Fruit fly (Drosophila melanogaster) whole organism, embryonic: ENCODE results near the gene Arpc3A.

Experiments
- Adf1 ChIP-seq: fragments of 200-800 bp; sonication (Bioruptor generic); IDR thresholded peaks from 2 replicates; pipeline ENCODE4 v1.3.6; 2022; ENCODE audit warnings: missing biosample characterization, missing genetic modification characterization
- Aef1 ChIP-seq: fragments of 200-800 bp; sonication (Bioruptor generic); IDR thresholded peaks from 3 replicates; pipeline ENCODE4 v1.3.6; 2022; ENCODE audit warnings: missing biosample characterization, missing genetic modification characterization
- C15 ChIP-seq: fragments of 200-800 bp; sonication (Bioruptor generic); IDR thresholded peaks from 3 replicates; pipeline ENCODE4 v1.3.6; 2022; ENCODE audit warnings: missing biosample characterization, missing genetic modification characterization
- CG11560 ChIP-seq: fragments of 200-800 bp; sonication (Bioruptor generic); IDR thresholded peaks from 3 replicates; pipeline ENCODE4 v1.3.6; 2022; ENCODE audit warnings: missing biosample characterization, missing genetic modification characterization
- CG15514 ChIP-seq: fragments of 200-800 bp; sonication (Bioruptor generic); optimal IDR thresholded peaks from 3 replicates; lab custom pipeline; 2017; ENCODE audit warnings: missing biosample characterization, missing genetic modification characterization, mild to moderate bottlenecking, moderate library complexity, missing genetic modification reagents
- CG15601 ChIP-seq: fragments of 200-800 bp; sonication (Bioruptor generic); optimal IDR thresholded peaks from 3 replicates; lab custom pipeline; 2019; ENCODE audit warnings: missing biosample characterization, mild to moderate bottlenecking, missing genetic modification characterization, moderate library complexity
- CG17361 ChIP-seq: fragments of 200-800 bp; sonication (Bioruptor generic); IDR thresholded peaks from 3 replicates; pipeline ENCODE4 v1.3.6; 2022; ENCODE audit warnings: missing biosample characterization, missing genetic modification characterization
- CG17802 ChIP-seq: fragments of 200-800 bp; sonication (Bioruptor generic); optimal IDR thresholded peaks from 2 replicates; lab custom pipeline; 2018; ENCODE audit warnings: missing biosample characterization, mild to moderate bottlenecking, missing genetic modification characterization, moderate library complexity
- CG18619 ChIP-seq: fragments of 200-800 bp; sonication (Bioruptor generic); optimal IDR thresholded peaks from 3 replicates; lab custom pipeline; 2017; ENCODE audit warnings: missing biosample characterization, mild to moderate bottlenecking, missing genetic modification characterization
- CG3065 ChIP-seq: fragments of 200-800 bp; sonication (Bioruptor generic); optimal IDR thresholded peaks from 2 replicates; lab custom pipeline; 2016; ENCODE audit warnings: missing biosample characterization, missing genetic modification characterization
- CG31441 ChIP-seq: fragments of 200-800 bp; sonication (Bioruptor generic); IDR thresholded peaks from 2 replicates; pipeline ENCODE4 v1.3.6; 2022; ENCODE audit warnings: missing biosample characterization, missing genetic modification characterization
- CG3838 ChIP-seq: fragments of 200-800 bp; sonication (Bioruptor generic); optimal IDR thresholded peaks from 3 replicates; lab custom pipeline; 2016; ENCODE audit warnings: missing biosample characterization, missing genetic modification characterization
- CG4404 ChIP-seq: fragments of 200-800 bp; sonication (Bioruptor generic); IDR thresholded peaks from 2 replicates; pipeline ENCODE4 v1.3.6; 2022; ENCODE audit warnings: missing biosample characterization, missing genetic modification characterization
- CG4854 ChIP-seq: fragments of 200-800 bp; sonication (Bioruptor generic); optimal IDR thresholded peaks from 2 replicates; lab custom pipeline; 2016; ENCODE audit warnings: missing biosample characterization, missing genetic modification characterization, inconsistent platforms
- CG6272 ChIP-seq: fragments of 200-800 bp; sonication (Bioruptor generic); IDR thresholded peaks from 2 replicates; pipeline ENCODE4 v1.3.6; 2022; ENCODE audit warnings: missing biosample characterization, missing genetic modification characterization
- Doc3 ChIP-seq: fragments of 200-800 bp; sonication (Bioruptor generic); IDR thresholded peaks from 3 replicates; pipeline ENCODE4 v1.3.6; 2022; ENCODE audit warnings: missing biosample characterization, missing genetic modification characterization; ENCODE audit not compliant: partially characterized antibody
- Fer1 ChIP-seq: fragments of 200-800 bp; sonication (Bioruptor generic); optimal IDR thresholded peaks from 2 replicates; lab custom pipeline; 2017; ENCODE audit warnings: missing biosample characterization, mild to moderate bottlenecking, missing genetic modification characterization
- Fer2 ChIP-seq: fragments of 200-800 bp; sonication (Bioruptor generic); optimal IDR thresholded peaks from 2 replicates; lab custom pipeline; 2018; ENCODE audit warnings: missing biosample characterization, mild to moderate bottlenecking, missing genetic modification characterization, moderate library complexity
- Lhr ChIP-seq: fragments of 200-800 bp; sonication (Bioruptor generic); optimal IDR thresholded peaks from 3 replicates; lab custom pipeline; 2017; ENCODE audit warnings: mild to moderate bottlenecking, missing biosample characterization, missing genetic modification reagents, missing genetic modification characterization
- Lpt ChIP-seq: fragments of >200 bp; optimal IDR thresholded peaks from 2 replicates; lab custom pipeline; 2018; ENCODE audit warnings: missing biosample characterization, missing genetic modification characterization
- Max ChIP-seq: fragments of 200-800 bp; sonication (Bioruptor generic); optimal IDR thresholded peaks from 2 replicates; lab custom pipeline; 2016; ENCODE audit warnings: missing biosample characterization, mild to moderate bottlenecking, missing genetic modification characterization
- Optix ChIP-seq: fragments of 200-800 bp; sonication (Bioruptor generic); IDR thresholded peaks from 3 replicates; pipeline ENCODE4 v1.3.6; 2022; ENCODE audit warnings: missing biosample characterization, missing genetic modification characterization
- Pdp1 ChIP-seq, 2 experiments: fragments of 200-800 bp; sonication (Bioruptor generic); optimal IDR thresholded peaks; 3 replicates each; lab custom pipeline; 2016; ENCODE audit warnings: missing biosample characterization in 2 of 2, missing genetic modification characterization in 2 of 2, mild to moderate bottlenecking in 1 of 2, moderate library complexity in 1 of 2
- Vsx1 ChIP-seq: fragments of 200-800 bp; sonication (Bioruptor generic); optimal IDR thresholded peaks from 2 replicates; lab custom pipeline; 2017; ENCODE audit warnings: missing biosample characterization, mild to moderate bottlenecking, missing genetic modification characterization, missing genetic modification reagents
- al ChIP-seq: fragments of 200-800 bp; sonication (Bioruptor generic); IDR thresholded peaks from 2 replicates; pipeline ENCODE4 v1.3.6; 2022; ENCODE audit warnings: missing biosample characterization, missing genetic modification characterization
- bbx ChIP-seq: fragments of 200-800 bp; sonication (Bioruptor generic); IDR thresholded peaks from 2 replicates; pipeline ENCODE4 v1.3.6; 2022; ENCODE audit warnings: missing biosample characterization, missing genetic modification characterization; ENCODE audit not compliant: partially characterized antibody
- bcd ChIP-seq: fragments of 200-800 bp; sonication (Bioruptor generic); optimal IDR thresholded peaks from 2 replicates; lab custom pipeline; 2017; ENCODE audit warnings: missing biosample characterization, mild to moderate bottlenecking, missing genetic modification characterization
- bsh ChIP-seq, 2 experiments: fragments of 200-800 bp; sonication (Bioruptor generic); optimal IDR thresholded peaks; 2 replicates each; lab custom pipeline; 2017 to 2018; ENCODE audit warnings: mild to moderate bottlenecking in 2 of 2, missing biosample characterization in 2 of 2, missing genetic modification characterization in 2 of 2, moderate library complexity in 1 of 2
- cas ChIP-seq: fragments of 200-800 bp; sonication (Bioruptor generic); IDR thresholded peaks from 2 replicates; pipeline ENCODE4 v1.3.6; 2022; ENCODE audit warnings: missing biosample characterization, missing genetic modification characterization
- cwo ChIP-seq: fragments of 200-800 bp; sonication (Bioruptor generic); optimal IDR thresholded peaks from 3 replicates; lab custom pipeline; 2017; ENCODE audit warnings: missing biosample characterization, missing genetic modification characterization, mild to moderate bottlenecking, moderate library complexity, missing genetic modification reagents
- dan ChIP-seq: fragments of 200-800 bp; sonication (Bioruptor generic); IDR thresholded peaks from 2 replicates; pipeline ENCODE4 v1.3.6; 2022; ENCODE audit warnings: missing biosample characterization, missing genetic modification characterization
- dm ChIP-seq: fragments of 200-800 bp; sonication (Bioruptor generic); optimal IDR thresholded peaks from 3 replicates; lab custom pipeline; 2016; ENCODE audit warnings: missing biosample characterization, missing genetic modification characterization
- gfzf ChIP-seq: fragments of 200-800 bp; sonication (Bioruptor generic); optimal IDR thresholded peaks from 2 replicates; lab custom pipeline; 2016; ENCODE audit warnings: missing biosample characterization, mild to moderate bottlenecking, missing genetic modification characterization, moderate library complexity
- grau ChIP-seq: fragments of 200-800 bp; optimal IDR thresholded peaks from 3 replicates; lab custom pipeline; 2019; ENCODE audit warnings: missing biosample characterization, mild to moderate bottlenecking, missing genetic modification characterization, moderate library complexity
- hb ChIP-seq: fragments of 200-800 bp; sonication (Bioruptor generic); IDR thresholded peaks from 3 replicates; pipeline ENCODE4 v1.3.6; 2022; ENCODE audit warnings: missing biosample characterization, missing genetic modification characterization; ENCODE audit not compliant: partially characterized antibody
- hth ChIP-seq: fragments of >200 bp; optimal IDR thresholded peaks from 2 replicates; lab custom pipeline; 2017; ENCODE audit warnings: inconsistent platforms
- lab ChIP-seq: fragments of 200-800 bp; sonication (Bioruptor generic); optimal IDR thresholded peaks from 3 replicates; lab custom pipeline; 2017; ENCODE audit warnings: missing biosample characterization, missing genetic modification characterization, mild to moderate bottlenecking, moderate library complexity, missing genetic modification reagents
- lilli ChIP-seq: fragments of 200-800 bp; sonication (Bioruptor generic); optimal IDR thresholded peaks from 3 replicates; lab custom pipeline; 2016; ENCODE audit warnings: missing biosample characterization, missing genetic modification characterization
- lmd ChIP-seq: fragments of 200-800 bp; sonication (Bioruptor generic); IDR thresholded peaks from 2 replicates; pipeline ENCODE4 v1.3.6; 2022; ENCODE audit warnings: missing biosample characterization, missing genetic modification characterization
- lov ChIP-seq, 2 experiments: fragments of 200-800 bp in 1 of 2; fragments of >200 bp in 1 of 2; sonication (Bioruptor generic) in 1 of 2; IDR thresholded peaks in 1 of 2; optimal IDR thresholded peaks in 1 of 2; 2 replicates in 1 of 2; 3 replicates in 1 of 2; pipeline versions ENCODE4 v1.3.6 to Lab custom; 2017 to 2022; ENCODE audit warnings: missing biosample characterization in 1 of 2, missing genetic modification characterization in 1 of 2
- nmo ChIP-seq: fragments of 200-800 bp; sonication (Bioruptor generic); optimal IDR thresholded peaks from 2 replicates; lab custom pipeline; 2018; ENCODE audit warnings: missing biosample characterization, mild to moderate bottlenecking, missing genetic modification characterization, moderate library complexity
- oc ChIP-seq: fragments of 200-800 bp; sonication (Bioruptor generic); optimal IDR thresholded peaks from 2 replicates; lab custom pipeline; 2018; ENCODE audit warnings: missing biosample characterization, mild to moderate bottlenecking, missing genetic modification characterization, moderate library complexity
- otp ChIP-seq: fragments of 200-800 bp; sonication (Bioruptor generic); IDR thresholded peaks from 3 replicates; pipeline ENCODE4, ENCODE4 v1.3.6; 2022; ENCODE audit warnings: missing biosample characterization, missing genetic modification characterization
- pum ChIP-seq: fragments of 200-800 bp; sonication (Bioruptor generic); optimal IDR thresholded peaks from 2 replicates; lab custom pipeline; 2016; ENCODE audit warnings: missing biosample characterization, missing genetic modification characterization
- sug ChIP-seq: fragments of 200-800 bp; optimal IDR thresholded peaks from 2 replicates; lab custom pipeline; 2019; ENCODE audit warnings: missing biosample characterization, mild to moderate bottlenecking, missing genetic modification characterization, moderate library complexity
- tin ChIP-seq: fragments of 200-800 bp; sonication (Bioruptor generic); optimal IDR thresholded peaks from 3 replicates; lab custom pipeline; 2016; ENCODE audit warnings: missing biosample characterization, missing genetic modification characterization
- tll ChIP-seq, 2 experiments: fragments of 200-800 bp in 1 of 2; fragments of >200 bp in 1 of 2; sonication (Bioruptor generic) in 1 of 2; optimal IDR thresholded peaks; 2 replicates each; lab custom pipeline; 2017 to 2019; ENCODE audit warnings: missing biosample characterization in 2 of 2, missing genetic modification characterization in 2 of 2, mild to moderate bottlenecking in 1 of 2, moderate library complexity in 1 of 2
- zfh1 ChIP-seq: fragments of 200-800 bp; sonication (Bioruptor generic); IDR thresholded peaks from 3 replicates; pipeline ENCODE4 v1.3.6; 2022; ENCODE audit warnings: missing biosample characterization, missing genetic modification characterization

The Arpc3A gene

DNA sequence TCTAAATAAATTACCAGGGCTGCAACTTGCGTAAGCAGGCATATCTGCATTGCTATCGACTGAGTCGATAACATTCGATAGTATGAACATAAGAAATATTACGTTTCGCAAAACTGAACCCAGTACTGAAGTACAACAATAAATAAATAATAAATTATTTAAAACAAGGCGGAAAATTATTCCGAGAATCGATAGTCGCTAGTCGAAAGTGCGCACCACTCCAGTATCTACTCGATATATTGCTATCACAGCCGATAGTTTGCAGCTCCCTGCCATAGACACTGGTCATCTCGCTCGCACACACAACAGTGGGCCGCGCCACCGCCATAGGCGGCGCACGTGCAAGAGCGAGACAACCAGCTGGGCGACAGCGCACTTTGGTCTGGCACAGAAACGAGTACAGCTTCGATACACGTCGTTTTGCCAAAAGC lies 41.1 kb upstream of the Arpc3A start, which contains the start of gene nsl1 (continued):
- TF ChIP-seq Optix (GFP tag; lab: Robert Waterston, UW) (peak; percentile 41; the same call in 1 of the 3 replicates), Aef1 (0 out of 3 replicates have a peak, but pooled peaks have one; percentile 18), lmd (peak; percentile 49; the same call in 1 of the 2 replicates), hth (lab: Kevin White, UChicago) (no peak), CG11560 (tag; lab: Robert Waterston, UW) (peak; percentile 97), Lpt (GFP tag; lab: Kevin White, UChicago) (no peak), tll (GFP tag; optimal IDR thresholded peaks at IDR 0.05; lab: Kevin White, UChicago) (peak in 1 of 2 experiments; percentile 53), zfh1 (GFP tag; lab: Robert Waterston, UW) (peak; percentile 24; the same call in 1 of the 3 replicates), lab (GFP tag; lab: Kevin White, UChicago) (peak; percentile 64), CG3065 (GFP tag; lab: Kevin White, UChicago) (peak; percentile 16), CG15514 (GFP tag; lab: Kevin White, UChicago) (peak; percentile 71), Doc3 (GFP tag; lab: Robert Waterston, UW) (peak; percentile 95), dm (peak; percentile 54), Pdp1 (GFP tag; optimal IDR thresholded peaks at IDR 0.05; lab: Kevin White, UChicago) (peak in 1 of 2 experiments; percentile 66), Vsx1 (GFP tag; lab: Kevin White, UChicago) (peak; percentile 7), Fer1 (peak; percentile 39), grau (tag; lab: Kevin White, UChicago) (peak; percentile 44), sug (tag; lab: Kevin White, UChicago) (peak; percentile 61), Lhr (peak; percentile 58), gfzf (peak; percentile 7), Max (GFP tag; lab: Kevin White, UChicago) (peak; percentile 41), C15 (GFP tag; lab: Robert Waterston, UW) (0 out of 3 replicates have a peak, but pooled peaks have one; percentile 7), nmo (GFP tag; lab: Kevin White, UChicago) (peak; percentile 67), oc (no peak), Fer2 (peak; percentile 12), CG4854 (GFP tag; lab: Kevin White, UChicago) (no peak), bbx (peak; percentile 96), dan (GFP tag; lab: Robert Waterston, UW) (no peak), lilli (GFP tag; lab: Kevin White, UChicago) (peak; percentile 43), Adf1 (GFP tag; lab: Robert Waterston, UW) (peak; percentile 81), cwo (GFP tag; lab: Kevin White, UChicago) (no peak), lov (optimal IDR thresholded peaks at IDR 0.05; lab: Kevin White, UChicago) (no peak), lov (GFP tag; IDR thresholded peaks at IDR 0.05; lab: Robert Waterston, UW) (0 out of 3 replicates have a peak, but pooled peaks have one; percentile 5), CG4404 (peak; percentile 38; the same call in 1 of the 2 replicates), tin (peak; percentile 34), al (GFP tag; lab: Robert Waterston, UW) (0 out of 2 replicates have a peak, but pooled peaks have one; percentile 29), CG17361 (peak; percentile 44; the same call in 2 of the 3 replicates), bcd (GFP tag; lab: Kevin White, UChicago) (peak; percentile 48), cas (GFP tag; lab: Robert Waterston, UW) (no peak), CG15601 (tag; lab: Kevin White, UChicago) (peak; percentile 22), hb (peak; percentile 97), CG31441 (0 out of 2 replicates have a peak, but pooled peaks have one; percentile 31), CG6272 (GFP tag; lab: Robert Waterston, UW) (peak; percentile 63), CG17802 (tag; lab: Kevin White, UChicago) (peak; percentile 75), otp (GFP tag; lab: Robert Waterston, UW) (no peak), pum (GFP tag; lab: Kevin White, UChicago) (no peak), bsh (GFP tag; optimal IDR thresholded peaks at IDR 0.05; lab: Kevin White, UChicago) (peak in 1 of 2 experiments; percentile 31), CG3838 (GFP tag; lab: Kevin White, UChicago) (no peak), CG18619 (GFP tag; lab: Kevin White, UChicago) (no peak)
